Fruit fly (Drosophila melanogaster) Kc167 (cell line): ENCODE data around the gene CG34168.

ENCODE experiments used
- Myc ChIP-seq: fragments of >200 bp; optimal IDR thresholded peaks from 2 replicates; lab custom pipeline; 2017; ENCODE audit warnings: missing external identifiers
- Sin3A ChIP-seq: fragments of >200 bp; optimal IDR thresholded peaks from 2 replicates; lab custom pipeline; 2018; ENCODE audit warnings: missing external identifiers
- h ChIP-seq: fragments of >200 bp; optimal IDR thresholded peaks from 3 replicates; lab custom pipeline; 2018; ENCODE audit warnings: missing external identifiers
- insv ChIP-seq: fragments of >200 bp; optimal IDR thresholded peaks from 3 replicates; lab custom pipeline; 2018; ENCODE audit warnings: missing external identifiers
- psq ChIP-seq: fragments of >200 bp; optimal IDR thresholded peaks from 2 replicates; lab custom pipeline; 2017; ENCODE audit warnings: missing external identifiers
- ttk ChIP-seq: sonication (Bioruptor generic); optimal IDR thresholded peaks from 2 replicates; lab custom pipeline; 2017; ENCODE audit warnings: missing external identifiers

- TF ChIP-seq ttk = no peak
- TF ChIP-seq psq (lab: Kevin White, UChicago) = no peak
- TF ChIP-seq h (lab: Kevin White, UChicago) = no peak
- TF ChIP-seq Sin3A (lab: Kevin White, UChicago) = no peak
- no peak for TF ChIP-seq Myc (lab: Kevin White, UChicago)
- no peak for TF ChIP-seq insv (lab: Kevin White, UChicago)
Measured at dm6 chr2L:16165531-16165930, 30.5 kb upstream of the CG34168 start, which contains the start of gene Ca-alpha1D.
